Fruit fly (Drosophila melanogaster) whole organism, embryonic: Measurements from ENCODE around the gene Slmap.

Experiments
- CG11504 ChIP-seq: fragments of 200-800 bp; sonication (Bioruptor generic); optimal IDR thresholded peaks from 3 replicates; lab custom pipeline; 2019; ENCODE audit warnings: missing biosample characterization, mild to moderate bottlenecking, missing genetic modification characterization, moderate library complexity
- CG15011 ChIP-seq: fragments of 200-800 bp; sonication (Bioruptor generic); optimal IDR thresholded peaks from 3 replicates; lab custom pipeline; 2018; ENCODE audit warnings: missing biosample characterization, mild to moderate bottlenecking, missing genetic modification characterization
- CG17829 ChIP-seq: fragments of 200-800 bp; optimal IDR thresholded peaks from 2 replicates; lab custom pipeline; 2019; ENCODE audit warnings: missing biosample characterization, mild to moderate bottlenecking, missing genetic modification characterization, moderate library complexity
- CG6765 ChIP-seq: fragments of 200-800 bp; sonication (Bioruptor generic); optimal IDR thresholded peaks from 3 replicates; lab custom pipeline; 2017; ENCODE audit warnings: missing biosample characterization, mild to moderate bottlenecking, missing genetic modification characterization
- Dfd ChIP-seq, 2 experiments: fragments of >200 bp; optimal IDR thresholded peaks; 2 replicates each; lab custom pipeline; 2017; ENCODE audit warnings: missing biosample characterization in 2 of 2, missing genetic modification characterization in 2 of 2
- E2f1 ChIP-seq: fragments of 200-800 bp; sonication (Bioruptor generic); IDR thresholded peaks from 2 replicates; pipeline ENCODE4 v1.3.6; 2022; ENCODE audit warnings: missing biosample characterization, missing genetic modification characterization
- H2.0 ChIP-seq: fragments of 200-800 bp; sonication (Bioruptor generic); IDR thresholded peaks from 2 replicates; pipeline ENCODE4 v1.3.6; 2022; ENCODE audit warnings: missing biosample characterization, missing genetic modification characterization
- MBD-R2 ChIP-seq: fragments of 200-800 bp; sonication (Bioruptor generic); IDR thresholded peaks from 2 replicates; pipeline ENCODE4 v1.3.6; 2022; ENCODE audit warnings: missing biosample characterization, missing genetic modification characterization
- pros ChIP-seq: fragments of 200-800 bp; sonication (Bioruptor generic); optimal IDR thresholded peaks from 3 replicates; lab custom pipeline; 2019; ENCODE audit warnings: missing biosample characterization, mild to moderate bottlenecking, missing genetic modification characterization, moderate library complexity
- repo ChIP-seq: fragments of 200-800 bp; sonication (Bioruptor generic); optimal IDR thresholded peaks from 2 replicates; lab custom pipeline; 2016; ENCODE audit warnings: missing biosample characterization, missing genetic modification characterization
- slp2 ChIP-seq: fragments of 200-800 bp; sonication (Bioruptor generic); optimal IDR thresholded peaks from 2 replicates; lab custom pipeline; 2016; ENCODE audit warnings: missing biosample characterization, missing genetic modification characterization

dm6 chr2L:22570066-22570465 is 8.8 kb upstream of the Slmap start:
- no peak for TF ChIP-seq Dfd (GFP tag; optimal IDR thresholded peaks at IDR 0.05; lab: Kevin White, UChicago)
- no peak for TF ChIP-seq pros
- no peak for TF ChIP-seq CG15011 (GFP tag; lab: Kevin White, UChicago)
- TF ChIP-seq H2.0 (GFP tag; lab: Robert Waterston, UW), result no peak
- TF ChIP-seq slp2, result no peak
- TF ChIP-seq CG6765 (GFP tag; lab: Kevin White, UChicago), result no peak
- TF ChIP-seq CG11504 (tag; lab: Kevin White, UChicago), result no peak
- no peak for TF ChIP-seq repo (GFP tag; lab: Kevin White, UChicago)
- no peak for TF ChIP-seq E2f1
- no peak for TF ChIP-seq CG17829 (tag; lab: Kevin White, UChicago)
- TF ChIP-seq MBD-R2 (GFP tag; lab: Robert Waterston, UW), result no peak
